Fruit fly (Drosophila melanogaster) whole organism, embryonic: ENCODE measurements around the gene SamDC.

Experiments used
- Awh ChIP-seq: fragments of 200-800 bp; sonication (Bioruptor generic); IDR thresholded peaks from 2 replicates; pipeline ENCODE4, ENCODE4 v1.3.6; 2022; ENCODE audit warnings: missing biosample characterization, missing genetic modification characterization
- Bdp1 ChIP-seq: fragments of 200-800 bp; sonication (Bioruptor generic); optimal IDR thresholded peaks from 3 replicates; lab custom pipeline; 2016; ENCODE audit warnings: missing biosample characterization, missing genetic modification characterization
- CG10366 ChIP-seq: fragments of 200-800 bp; sonication (Bioruptor generic); IDR thresholded peaks from 2 replicates; pipeline ENCODE4 v1.3.6; 2022; ENCODE audit warnings: missing biosample characterization, missing genetic modification characterization
- CG11560 ChIP-seq: fragments of 200-800 bp; sonication (Bioruptor generic); IDR thresholded peaks from 3 replicates; pipeline ENCODE4 v1.3.6; 2022; ENCODE audit warnings: missing biosample characterization, missing genetic modification characterization
- CG11723 ChIP-seq: fragments of 200-800 bp; sonication (Bioruptor generic); optimal IDR thresholded peaks from 2 replicates; lab custom pipeline; 2017; ENCODE audit warnings: missing biosample characterization, mild to moderate bottlenecking, missing genetic modification characterization
- CG12219 ChIP-seq: fragments of 200-800 bp; sonication (Bioruptor generic); optimal IDR thresholded peaks from 3 replicates; lab custom pipeline; 2018; ENCODE audit warnings: missing biosample characterization, mild to moderate bottlenecking, missing genetic modification characterization
- CG13287 ChIP-seq: fragments of 200-800 bp; sonication (Bioruptor generic); IDR thresholded peaks from 2 replicates; pipeline ENCODE4 v1.3.6; 2022; ENCODE audit warnings: missing biosample characterization, missing genetic modification characterization; ENCODE audit not compliant: partially characterized antibody
- CG14014 ChIP-seq: fragments of 200-800 bp; sonication (Bioruptor generic); IDR thresholded peaks from 2 replicates; pipeline ENCODE4 v1.3.6; 2022; ENCODE audit warnings: missing biosample characterization, missing genetic modification characterization
- CG15269 ChIP-seq: fragments of 200-800 bp; sonication (Bioruptor generic); optimal IDR thresholded peaks from 2 replicates; lab custom pipeline; 2018; ENCODE audit warnings: missing biosample characterization, mild to moderate bottlenecking, missing genetic modification characterization, moderate library complexity
- CG15601 ChIP-seq: fragments of 200-800 bp; sonication (Bioruptor generic); optimal IDR thresholded peaks from 3 replicates; lab custom pipeline; 2019; ENCODE audit warnings: missing biosample characterization, mild to moderate bottlenecking, missing genetic modification characterization, moderate library complexity
- CG1603 ChIP-seq: fragments of 200-800 bp; sonication (Bioruptor generic); optimal IDR thresholded peaks from 2 replicates; lab custom pipeline; 2019; ENCODE audit warnings: missing biosample characterization, mild to moderate bottlenecking, missing genetic modification characterization, moderate library complexity
- CG1647 ChIP-seq: fragments of 200-800 bp; sonication (Bioruptor generic); optimal IDR thresholded peaks from 3 replicates; lab custom pipeline; 2016; ENCODE audit warnings: missing biosample characterization, missing genetic modification characterization
- CG17612 ChIP-seq: fragments of 200-800 bp; sonication (Bioruptor generic); IDR thresholded peaks from 2 replicates; pipeline ENCODE4 v1.3.6; 2022; ENCODE audit warnings: missing biosample characterization, missing genetic modification characterization
- CG32532 ChIP-seq: fragments of 200-800 bp; sonication (Bioruptor generic); IDR thresholded peaks from 2 replicates; pipeline ENCODE4 v1.3.6; 2022; ENCODE audit warnings: missing biosample characterization, missing genetic modification characterization
- CG33557 ChIP-seq: fragments of 200-800 bp; sonication (Bioruptor generic); optimal IDR thresholded peaks from 2 replicates; lab custom pipeline; 2019; ENCODE audit warnings: missing biosample characterization, mild to moderate bottlenecking, missing genetic modification characterization, moderate library complexity
- CG34376 ChIP-seq: fragments of 200-800 bp; sonication (Bioruptor generic); optimal IDR thresholded peaks from 2 replicates; lab custom pipeline; 2018; ENCODE audit warnings: missing biosample characterization, mild to moderate bottlenecking, missing genetic modification characterization
- CG3995 ChIP-seq: fragments of 200-800 bp; sonication (Bioruptor generic); optimal IDR thresholded peaks from 3 replicates; lab custom pipeline; 2016; ENCODE audit warnings: missing biosample characterization, missing genetic modification characterization
- CG4617 ChIP-seq: fragments of 200-800 bp; sonication (Bioruptor generic); optimal IDR thresholded peaks from 3 replicates; lab custom pipeline; 2016; ENCODE audit warnings: missing biosample characterization, missing genetic modification characterization, borderline replicate concordance
- CG6689 ChIP-seq: fragments of 200-800 bp; sonication (Bioruptor generic); IDR thresholded peaks from 2 replicates; pipeline ENCODE4 v1.3.6; 2022; ENCODE audit warnings: missing biosample characterization, missing genetic modification characterization
- CG8388 ChIP-seq: fragments of 200-800 bp; sonication (Bioruptor generic); optimal IDR thresholded peaks from 2 replicates; lab custom pipeline; 2019; ENCODE audit warnings: missing biosample characterization, mild to moderate bottlenecking, missing genetic modification characterization, moderate library complexity
- CG9609 ChIP-seq: fragments of 200-800 bp; sonication (Bioruptor generic); optimal IDR thresholded peaks from 3 replicates; lab custom pipeline; 2016; ENCODE audit warnings: missing biosample characterization, missing genetic modification characterization
- CG9817 ChIP-seq: fragments of 200-800 bp; sonication (Bioruptor generic); optimal IDR thresholded peaks from 2 replicates; lab custom pipeline; 2018; ENCODE audit warnings: missing biosample characterization, mild to moderate bottlenecking, missing genetic modification characterization, moderate library complexity
- D ChIP-seq, 2 experiments: fragments of 200-800 bp in 1 of 2; fragments of >200 bp in 1 of 2; sonication (Bioruptor generic) in 1 of 2; optimal IDR thresholded peaks; 2 replicates in 1 of 2; 3 replicates in 1 of 2; lab custom pipeline; 2017; ENCODE audit warnings: mild to moderate bottlenecking in 1 of 2, missing biosample characterization in 1 of 2, missing genetic modification characterization in 1 of 2, missing genetic modification reagents in 1 of 2
- Doc3 ChIP-seq: fragments of 200-800 bp; sonication (Bioruptor generic); IDR thresholded peaks from 3 replicates; pipeline ENCODE4 v1.3.6; 2022; ENCODE audit warnings: missing biosample characterization, missing genetic modification characterization; ENCODE audit not compliant: partially characterized antibody
- ERR ChIP-seq: fragments of 200-800 bp; sonication (Bioruptor generic); optimal IDR thresholded peaks from 2 replicates; lab custom pipeline; 2016; ENCODE audit warnings: missing biosample characterization, missing genetic modification characterization
- Ets65A ChIP-seq: fragments of 200-800 bp; sonication (Bioruptor generic); peaks from one replicate; lab custom pipeline; 2016; ENCODE audit warnings: missing biosample characterization, missing genetic modification characterization
- Ets97D ChIP-seq: fragments of 200-800 bp; sonication (Bioruptor generic); optimal IDR thresholded peaks from 3 replicates; lab custom pipeline; 2016; ENCODE audit warnings: missing biosample characterization, missing genetic modification characterization
- Gsc ChIP-seq: fragments of 200-800 bp; sonication (Bioruptor generic); IDR thresholded peaks from 2 replicates; pipeline ENCODE4 v1.3.6; 2022; ENCODE audit warnings: missing biosample characterization, missing genetic modification characterization
- Hand ChIP-seq: fragments of 200-800 bp; sonication (Bioruptor generic); optimal IDR thresholded peaks from 2 replicates; lab custom pipeline; 2017; ENCODE audit warnings: mild to moderate bottlenecking, missing biosample characterization, missing genetic modification reagents, missing genetic modification characterization
- Myb ChIP-seq: fragments of 200-800 bp; sonication (Bioruptor generic); optimal IDR thresholded peaks from 2 replicates; lab custom pipeline; 2016; ENCODE audit warnings: missing biosample characterization, missing genetic modification characterization
- Oaz ChIP-seq: fragments of 200-800 bp; sonication (Bioruptor generic); IDR thresholded peaks from 2 replicates; pipeline ENCODE4 v1.3.6; 2022; ENCODE audit warnings: missing biosample characterization, missing genetic modification characterization
- Scr ChIP-seq: fragments of 200-800 bp; sonication (Bioruptor generic); IDR thresholded peaks from 2 replicates; pipeline ENCODE4 v1.3.6; 2022; ENCODE audit warnings: missing biosample characterization, missing genetic modification characterization; ENCODE audit not compliant: partially characterized antibody
- YL-1 ChIP-seq: fragments of 200-800 bp; sonication (Bioruptor generic); optimal IDR thresholded peaks from 3 replicates; lab custom pipeline; 2017; ENCODE audit warnings: missing biosample characterization, mild to moderate bottlenecking, missing genetic modification characterization
- az2 ChIP-seq: fragments of 200-800 bp; sonication (Bioruptor generic); optimal IDR thresholded peaks from 3 replicates; lab custom pipeline; 2016; ENCODE audit warnings: missing biosample characterization, missing genetic modification characterization
- ci ChIP-seq: fragments of 200-800 bp; sonication (Bioruptor generic); IDR thresholded peaks from 3 replicates; pipeline ENCODE4 v1.3.6; 2022; ENCODE audit warnings: missing biosample characterization, missing genetic modification characterization
- crp ChIP-seq, 2 experiments: fragments of 200-800 bp; sonication (Bioruptor generic); optimal IDR thresholded peaks; 2 replicates in 1 of 2; 3 replicates in 1 of 2; lab custom pipeline; 2017; ENCODE audit warnings: missing biosample characterization in 2 of 2, missing genetic modification characterization in 2 of 2, mild to moderate bottlenecking in 1 of 2, moderate library complexity in 1 of 2
- cwo ChIP-seq: fragments of 200-800 bp; sonication (Bioruptor generic); optimal IDR thresholded peaks from 3 replicates; lab custom pipeline; 2017; ENCODE audit warnings: missing biosample characterization, missing genetic modification characterization, mild to moderate bottlenecking, moderate library complexity, missing genetic modification reagents
- da ChIP-seq: fragments of 200-800 bp; sonication (Bioruptor generic); optimal IDR thresholded peaks from 2 replicates; lab custom pipeline; 2016; ENCODE audit warnings: missing biosample characterization, missing genetic modification characterization
- fd102C ChIP-seq: fragments of 200-800 bp; sonication (Bioruptor generic); optimal IDR thresholded peaks from 2 replicates; lab custom pipeline; 2018; ENCODE audit warnings: missing biosample characterization, mild to moderate bottlenecking, missing genetic modification characterization, moderate library complexity
- gcm2 ChIP-seq: fragments of 200-800 bp; sonication (Bioruptor generic); optimal IDR thresholded peaks from 2 replicates; lab custom pipeline; 2016; ENCODE audit warnings: missing biosample characterization, missing genetic modification characterization
- gsb-n ChIP-seq: fragments of 200-800 bp; sonication (Bioruptor generic); optimal IDR thresholded peaks from 3 replicates; lab custom pipeline; 2018; ENCODE audit warnings: missing biosample characterization, mild to moderate bottlenecking, missing genetic modification characterization
- hb ChIP-seq: fragments of 200-800 bp; sonication (Bioruptor generic); IDR thresholded peaks from 3 replicates; pipeline ENCODE4 v1.3.6; 2022; ENCODE audit warnings: missing biosample characterization, missing genetic modification characterization; ENCODE audit not compliant: partially characterized antibody
- insv ChIP-seq, 2 experiments: fragments of 200-800 bp; sonication (Bioruptor generic); optimal IDR thresholded peaks; 3 replicates each; lab custom pipeline; 2016 to 2018; ENCODE audit warnings: missing biosample characterization in 2 of 2, missing genetic modification characterization in 2 of 2
- lilli ChIP-seq: fragments of 200-800 bp; sonication (Bioruptor generic); optimal IDR thresholded peaks from 3 replicates; lab custom pipeline; 2016; ENCODE audit warnings: missing biosample characterization, missing genetic modification characterization
- nmo ChIP-seq: fragments of 200-800 bp; sonication (Bioruptor generic); optimal IDR thresholded peaks from 2 replicates; lab custom pipeline; 2018; ENCODE audit warnings: missing biosample characterization, mild to moderate bottlenecking, missing genetic modification characterization, moderate library complexity
- pnt ChIP-seq: fragments of 200-800 bp; sonication (Bioruptor generic); optimal IDR thresholded peaks from 3 replicates; lab custom pipeline; 2016; ENCODE audit warnings: missing biosample characterization, missing genetic modification characterization
- sd ChIP-seq: fragments of 200-800 bp; sonication (Bioruptor generic); optimal IDR thresholded peaks from 3 replicates; lab custom pipeline; 2018; ENCODE audit warnings: missing biosample characterization, mild to moderate bottlenecking, missing genetic modification characterization, moderate library complexity
- sob ChIP-seq: fragments of 200-800 bp; sonication (Bioruptor generic); IDR thresholded peaks from 2 replicates; pipeline ENCODE4 v1.3.6; 2022; ENCODE audit warnings: missing biosample characterization, missing genetic modification characterization
- trem ChIP-seq: fragments of 200-800 bp; optimal IDR thresholded peaks from 3 replicates; lab custom pipeline; 2019; ENCODE audit warnings: missing biosample characterization, mild to moderate bottlenecking, missing genetic modification characterization, moderate library complexity
- tup ChIP-seq: fragments of 200-800 bp; sonication (Bioruptor generic); optimal IDR thresholded peaks from 2 replicates; lab custom pipeline; 2016; ENCODE audit warnings: missing biosample characterization, mild to moderate bottlenecking, missing genetic modification characterization, moderate library complexity
- usp ChIP-seq: fragments of >200 bp; optimal IDR thresholded peaks from 2 replicates; lab custom pipeline; 2017; ENCODE audit warnings: missing biosample characterization, missing genetic modification characterization

SamDC gene

DNA sequence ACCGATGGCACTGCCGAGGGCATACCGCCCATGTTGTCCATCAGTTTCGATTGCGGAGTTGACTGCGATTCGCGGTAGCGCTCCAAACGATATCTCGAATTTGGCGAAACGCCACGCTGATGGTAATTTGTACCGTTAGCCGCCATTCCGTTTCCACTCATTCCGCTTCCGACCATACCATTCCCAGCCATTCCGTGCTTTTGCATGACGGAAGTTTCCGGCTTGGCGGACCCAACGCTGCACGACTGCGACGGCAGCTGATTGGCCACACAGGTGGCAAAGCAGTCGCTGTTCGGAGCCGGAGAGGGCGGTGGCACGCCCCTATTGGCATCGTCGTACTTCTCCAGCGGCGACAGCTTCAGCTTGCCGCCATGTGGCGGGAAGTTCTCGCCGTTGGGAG lies 33.0 kb downstream of the SamDC start:
- TF ChIP-seq YL-1 (GFP tag; lab: Kevin White, UChicago) (no peak), Awh (GFP tag; lab: Robert Waterston, UW) (no peak), gcm2 (GFP tag; lab: Kevin White, UChicago) (no peak), tup (GFP tag; lab: Kevin White, UChicago) (no peak), Bdp1 (no peak), Ets65A (GFP tag; lab: Kevin White, UChicago) (no peak), cwo (GFP tag; lab: Kevin White, UChicago) (no peak), ERR (GFP tag; lab: Kevin White, UChicago) (no peak), gsb-n (no peak), CG13287 (GFP tag; lab: Robert Waterston, UW) (no peak), CG11560 (tag; lab: Robert Waterston, UW) (0 out of 3 replicates have a peak, but pooled peaks have one; percentile 35), CG11723 (GFP tag; lab: Kevin White, UChicago) (peak; percentile 18), CG15269 (tag; lab: Kevin White, UChicago) (no peak), Ets97D (GFP tag; lab: Kevin White, UChicago) (peak; percentile 11), ci (GFP tag; lab: Robert Waterston, UW) (0 out of 3 replicates have a peak, but pooled peaks have one; percentile 33), fd102C (GFP tag; lab: Kevin White, UChicago) (no peak), CG17612 (0 out of 2 replicates have a peak, but pooled peaks have one; percentile 28), lilli (GFP tag; lab: Kevin White, UChicago) (no peak), CG34376 (GFP tag; lab: Kevin White, UChicago) (no peak), CG6689 (GFP tag; lab: Robert Waterston, UW) (no peak), az2 (GFP tag; lab: Kevin White, UChicago) (no peak), CG9609 (GFP tag; lab: Kevin White, UChicago) (no peak), CG1603 (peak; percentile 67), insv (GFP tag; optimal IDR thresholded peaks at IDR 0.05; lab: Kevin White, UChicago) (no peak), D (optimal IDR thresholded peaks at IDR 0.05; lab: Kevin White, UChicago) (no peak), D (GFP tag; optimal IDR thresholded peaks at IDR 0.05; lab: Kevin White, UChicago) (no peak), Scr (GFP tag; lab: Robert Waterston, UW) (no peak), CG9817 (tag; lab: Kevin White, UChicago) (no peak), nmo (GFP tag; lab: Kevin White, UChicago) (no peak), CG14014 (no peak), CG10366 (GFP tag; lab: Robert Waterston, UW) (no peak), Hand (no peak), Oaz (GFP tag; lab: Robert Waterston, UW) (no peak), Gsc (GFP tag; lab: Robert Waterston, UW) (no peak), sob (GFP tag; lab: Robert Waterston, UW) (no peak), pnt (GFP tag; lab: Kevin White, UChicago) (no peak), CG1647 (GFP tag; lab: Kevin White, UChicago) (no peak), CG12219 (GFP tag; lab: Kevin White, UChicago) (no peak), Doc3 (GFP tag; lab: Robert Waterston, UW) (0 out of 3 replicates have a peak, but pooled peaks have one; percentile 32), CG3995 (GFP tag; lab: Kevin White, UChicago) (no peak), usp (GFP tag; lab: Kevin White, UChicago) (no peak), sd (tag; lab: Kevin White, UChicago) (no peak), Myb (GFP tag; lab: Kevin White, UChicago) (no peak), trem (tag; lab: Kevin White, UChicago) (no peak), CG33557 (GFP tag; lab: Kevin White, UChicago) (no peak), crp (GFP tag; optimal IDR thresholded peaks at IDR 0.05; lab: Kevin White, UChicago) (no peak), CG8388 (GFP tag; lab: Kevin White, UChicago) (no peak), hb (no peak), CG32532 (GFP tag; lab: Robert Waterston, UW) (no peak), CG4617 (no peak), CG15601 (tag; lab: Kevin White, UChicago) (no peak), da (GFP tag; lab: Kevin White, UChicago) (peak; percentile 13)
